Worm (Caenorhabditis elegans): ENCODE results near the gene drd-50.
"Not testable (repeated sequence)": the region's sequence is repeated elsewhere in the genome, so short reads cannot be mapped to it uniquely, and the experiment has no call there.

Gene drd-50

ce11 chrIV:4140265-4140664 is 22.7 kb downstream of the drd-50 start, which contains the start of gene F49F1.18:
Gene F49F1.18, minus strand, starts transcription at chrIV:4140365.
- TF ChIP-seq C38D4.7 (GFP tag; optimal IDR thresholded peaks at IDR 0.05) (no peak), nfya-1 (tag; optimal IDR thresholded peaks at IDR 0.05) (no peak), odd-2 (tag; optimal IDR thresholded peaks at IDR 0.05) (no peak)

ce11 chrIV:4141311-4141710 is 23.8 kb downstream of the drd-50 start, which contains the start of gene F49F1.11:
Gene F49F1.11, minus strand, starts transcription at chrIV:4141411.
- no peak for TF ChIP-seq hlh-13 (GFP tag; optimal IDR thresholded peaks at IDR 0.05)

- TF ChIP-seq nfya-1, hlh-6, rnt-1 (tag; optimal IDR thresholded peaks at IDR 0.05): not testable (repeated sequence)
These were observed 25.5 kb downstream of the drd-50 start, which contains the start of gene F49F1.12 for ce11 chrIV:4142986-4143385. Gene F49F1.12, minus strand, starts transcription at chrIV:4143086.

ce11 chrIV:4144784-4145183 is 27.3 kb downstream of the drd-50 start, which contains the start of gene R07C12.3:
Gene R07C12.3, plus strand, starts transcription at chrIV:4145084.
- TF ChIP-seq npax-4 (tag; optimal IDR thresholded peaks at IDR 0.05), result no peak
- no peak for TF ChIP-seq K02D7.2 (tag; optimal IDR thresholded peaks at IDR 0.05)
- TF ChIP-seq nfya-1 (tag; optimal IDR thresholded peaks at IDR 0.05), result no peak
- TF ChIP-seq elt-2 (tag; optimal IDR thresholded peaks at IDR 0.05), result no peak
- no peak for TF ChIP-seq eyg-1 (tag; optimal IDR thresholded peaks at IDR 0.05)
- TF ChIP-seq unc-42 (tag; optimal IDR thresholded peaks at IDR 0.05), result no peak
- no peak for TF ChIP-seq C38D4.7 (GFP tag; optimal IDR thresholded peaks at IDR 0.05)
- no peak for TF ChIP-seq ceh-22 (tag; optimal IDR thresholded peaks at IDR 0.05)
- no peak for TF ChIP-seq tbx-7 (tag; optimal IDR thresholded peaks at IDR 0.05)

ce11 chrIV:4147891-4148290 is 30.4 kb downstream of the drd-50 start:
- TF ChIP-seq unc-86 (tag; optimal IDR thresholded peaks at IDR 0.05) (no peak), elt-2 (tag; optimal IDR thresholded peaks at IDR 0.05) (peak; percentile 47)

ce11 chrIV:4150138-4150537 is 32.6 kb downstream of the drd-50 start:
- TF ChIP-seq ceh-31 (tag; optimal IDR thresholded peaks at IDR 0.05), result no peak
- TF ChIP-seq ceh-22 (tag; optimal IDR thresholded peaks at IDR 0.05), result no peak
- TF ChIP-seq madf-2 (tag; optimal IDR thresholded peaks at IDR 0.05), result no peak
- no peak for TF ChIP-seq ceh-48 (tag; optimal IDR thresholded peaks at IDR 0.05)

- TF ChIP-seq dve-1 (tag; optimal IDR thresholded peaks at IDR 0.05), result no peak
- TF ChIP-seq ceh-9 (tag; optimal IDR thresholded peaks at IDR 0.05), result no peak
These were observed 34.6 kb downstream of the drd-50 start, which contains the start of the genes K08D10.10 and R07C12.1 for ce11 chrIV:4152143-4152542. Gene K08D10.10, plus strand, starts transcription at chrIV:4152235. Gene R07C12.1, plus strand, starts transcription at chrIV:4152456.

ce11 chrIV:4154641-4155040 is 37.1 kb downstream of the drd-50 start, which contains the start of gene K08D10.14:
Gene K08D10.14, plus strand, starts transcription at chrIV:4154941.
- TF ChIP-seq madf-2 (tag; optimal IDR thresholded peaks at IDR 0.05), result no peak
- no peak for TF ChIP-seq ama-1 (optimal IDR thresholded peaks at IDR 0.05)
- no peak for TF ChIP-seq tbx-2 (tag; optimal IDR thresholded peaks at IDR 0.05)
- no peak for TF ChIP-seq lim-6 (tag; optimal IDR thresholded peaks at IDR 0.05)

- no peak for TF ChIP-seq fkh-6 (tag; optimal IDR thresholded peaks at IDR 0.05)
- no peak for TF ChIP-seq hlh-13 (GFP tag; optimal IDR thresholded peaks at IDR 0.05)
- TF ChIP-seq hlh-8 (tag; optimal IDR thresholded peaks at IDR 0.05), result no peak
- TF ChIP-seq ceh-45 (GFP tag; IDR thresholded peaks at IDR 0.05), result no peak
These were observed 44.6 kb downstream of the drd-50 start, which contains the start of gene scrm-5 for ce11 chrIV:4162121-4162520. Gene scrm-5, plus strand, starts transcription at chrIV:4162421.

All from whole organism, late embryonic.